Fruit fly (Drosophila melanogaster): ENCODE results near the gene NPFR.

Gene NPFR

dm6 chr3R:6182511-6182910 is 4.6 kb upstream of the NPFR start (continued):
- TF ChIP-seq prd (optimal IDR thresholded peaks at IDR 0.05) (no peak), prd (GFP tag; IDR thresholded peaks at IDR 0.05) (no peak), oc (tag; optimal IDR thresholded peaks at IDR 0.05) (no peak), CrebB (tag; optimal IDR thresholded peaks at IDR 0.05) (peak; percentile 42), dmrt99B (tag; optimal IDR thresholded peaks at IDR 0.05) (peak; percentile 10), Sox100B (GFP tag; optimal IDR thresholded peaks at IDR 0.05) (peak; percentile 18), CG13424 (tag; optimal IDR thresholded peaks at IDR 0.05) (peak; percentile 19), CG2875 (GFP tag; optimal IDR thresholded peaks at IDR 0.05) (peak; percentile 46), CG15073 (GFP tag; optimal IDR thresholded peaks at IDR 0.05) (no peak), CG2712 (tag; optimal IDR thresholded peaks at IDR 0.05) (no peak), Jarid2 (GFP tag; optimal IDR thresholded peaks at IDR 0.05) (no peak), CG10209 (GFP tag; optimal IDR thresholded peaks at IDR 0.05) (peak; percentile 26), CG31441 (GFP tag; IDR thresholded peaks at IDR 0.05) (peak; percentile 33; the same call in 1 of the 2 replicates), bab2 (GFP tag; optimal IDR thresholded peaks at IDR 0.05) (peak; percentile 36), CG11504 (tag; optimal IDR thresholded peaks at IDR 0.05) (peak; percentile 35), Optix (GFP tag; IDR thresholded peaks at IDR 0.05) (no peak), Neu2 (GFP tag; optimal IDR thresholded peaks at IDR 0.05; ENCODE audit: borderline replicate concordance) (no peak), tap (tag; optimal IDR thresholded peaks at IDR 0.05) (no peak), CG18764 (GFP tag; optimal IDR thresholded peaks at IDR 0.05) (peak; percentile 5), corto (GFP tag; optimal IDR thresholded peaks at IDR 0.05) (no peak), YL-1 (GFP tag; optimal IDR thresholded peaks at IDR 0.05) (no peak), CG11456 (GFP tag; IDR thresholded peaks at IDR 0.05) (0 out of 3 replicates have a peak, but pooled peaks have one; percentile 46), Hr3 (GFP tag; optimal IDR thresholded peaks at IDR 0.05) (no peak), gsb (GFP tag; IDR thresholded peaks at IDR 0.05) (no peak), chm (GFP tag; IDR thresholded peaks at IDR 0.05) (peak; percentile 19; the same call in 1 of the 2 replicates), rib (GFP tag; IDR thresholded peaks at IDR 0.05) (no peak), CG2120 (GFP tag; optimal IDR thresholded peaks at IDR 0.05) (no peak), CG10431 (GFP tag; optimal IDR thresholded peaks at IDR 0.05) (no peak), Hr39 (optimal IDR thresholded peaks at IDR 0.05) (no peak), HLH3B (GFP tag; IDR thresholded peaks at IDR 0.05) (no peak), emc (GFP tag; optimal IDR thresholded peaks at IDR 0.05) (no peak), Aef1 (GFP tag; IDR thresholded peaks at IDR 0.05) (no peak), Spps (tag; optimal IDR thresholded peaks at IDR 0.05) (no peak), gt (GFP tag; IDR thresholded peaks at IDR 0.05) (no peak), ems (GFP tag; optimal IDR thresholded peaks at IDR 0.05) (no peak), CG7987 (GFP tag; optimal IDR thresholded peaks at IDR 0.05) (peak; percentile 36), cato (GFP tag; optimal IDR thresholded peaks at IDR 0.05; ENCODE audit: borderline replicate concordance) (no peak), CG10543 (GFP tag; optimal IDR thresholded peaks at IDR 0.05) (peak; percentile 26), jigr1 (GFP tag; IDR thresholded peaks at IDR 0.05) (no peak), peb (GFP tag; IDR thresholded peaks at IDR 0.05) (no peak), sna (GFP tag; IDR thresholded peaks at IDR 0.05; ENCODE audit: partially characterized antibody) (no peak), CG17328 (GFP tag; IDR thresholded peaks at IDR 0.05) (0 out of 2 replicates have a peak, but pooled peaks have one; percentile 37), Opbp (GFP tag; IDR thresholded peaks at IDR 0.05; ENCODE audit: partially characterized antibody) (no peak), CG18011 (GFP tag; optimal IDR thresholded peaks at IDR 0.05) (no peak), Scr (GFP tag; IDR thresholded peaks at IDR 0.05; ENCODE audit: partially characterized antibody) (no peak), Meics (GFP tag; optimal IDR thresholded peaks at IDR 0.05) (peak; percentile 31), BtbVII (GFP tag; optimal IDR thresholded peaks at IDR 0.05) (peak; percentile 40), gfzf (GFP tag; optimal IDR thresholded peaks at IDR 0.05) (no peak), wek (GFP tag; optimal IDR thresholded peaks at IDR 0.05) (peak; percentile 42), CG12071 (GFP tag; optimal IDR thresholded peaks at IDR 0.05) (peak; percentile 42), CG1233 (GFP tag; optimal IDR thresholded peaks at IDR 0.05) (peak; percentile 55)

Data from whole organism, embryonic.